Fruit fly (Drosophila melanogaster) whole organism, prepupa: Measurements from ENCODE around the gene CG13390.

ENCODE experiments used
- Blimp-1 ChIP-seq: fragments of 200-800 bp; sonication (Bioruptor generic); optimal IDR thresholded peaks from 3 replicates; lab custom pipeline; 2017; ENCODE audit warnings: missing biosample characterization, missing genetic modification characterization, mild to moderate bottlenecking, moderate library complexity, missing genetic modification reagents
- CG10631 ChIP-seq: fragments of 200-800 bp; sonication (Bioruptor generic); optimal IDR thresholded peaks from 2 replicates; lab custom pipeline; 2016; ENCODE audit warnings: missing biosample characterization, missing genetic modification characterization
- CG10669 ChIP-seq: fragments of 200-800 bp; sonication (Bioruptor generic); optimal IDR thresholded peaks from 3 replicates; lab custom pipeline; 2018; ENCODE audit warnings: missing biosample characterization, mild to moderate bottlenecking, missing genetic modification characterization, moderate library complexity
- CG11762 ChIP-seq: fragments of 200-800 bp; sonication (Bioruptor generic); optimal IDR thresholded peaks from 3 replicates; lab custom pipeline; 2016; ENCODE audit warnings: missing biosample characterization, missing genetic modification characterization; ENCODE audit not compliant: insufficient read depth
- CG11902 ChIP-seq: fragments of 200-800 bp; sonication (Bioruptor generic); optimal IDR thresholded peaks from 3 replicates; lab custom pipeline; 2016; ENCODE audit warnings: missing biosample characterization, missing genetic modification characterization
- CG15336 ChIP-seq: fragments of 200-800 bp; sonication (Bioruptor generic); IDR thresholded peaks from 2 replicates; pipeline ENCODE4 v1.3.6; 2022; ENCODE audit warnings: missing biosample characterization, missing genetic modification characterization
- CG1621 ChIP-seq: fragments of 200-800 bp; sonication (Bioruptor generic); optimal IDR thresholded peaks from 3 replicates; lab custom pipeline; 2018; ENCODE audit warnings: missing biosample characterization, mild to moderate bottlenecking, missing genetic modification characterization
- CG16779 ChIP-seq: fragments of 200-800 bp; sonication (Bioruptor generic); optimal IDR thresholded peaks from 3 replicates; lab custom pipeline; 2017; ENCODE audit warnings: missing biosample characterization, mild to moderate bottlenecking, missing genetic modification characterization
- CG3032 ChIP-seq: fragments of 200-800 bp; optimal IDR thresholded peaks from 2 replicates; lab custom pipeline; 2019; ENCODE audit warnings: missing biosample characterization, mild to moderate bottlenecking, missing genetic modification characterization, moderate library complexity
- CG31627 ChIP-seq: fragments of 200-800 bp; sonication (Bioruptor generic); optimal IDR thresholded peaks from 3 replicates; lab custom pipeline; 2016; ENCODE audit warnings: missing biosample characterization, missing genetic modification characterization
- CG32006 ChIP-seq: fragments of 200-800 bp; sonication (Bioruptor generic); optimal IDR thresholded peaks from 3 replicates; lab custom pipeline; 2017; ENCODE audit warnings: missing biosample characterization, mild to moderate bottlenecking, missing genetic modification characterization
- CG34406 ChIP-seq: fragments of 200-800 bp; sonication (Bioruptor generic); optimal IDR thresholded peaks from 3 replicates; lab custom pipeline; 2016; ENCODE audit warnings: missing biosample characterization, missing genetic modification characterization
- CG3919 ChIP-seq: fragments of 200-800 bp; sonication (Bioruptor generic); optimal IDR thresholded peaks from 3 replicates; lab custom pipeline; 2016; ENCODE audit warnings: missing biosample characterization, missing genetic modification characterization
- CG4318 ChIP-seq: fragments of 200-800 bp; sonication (Bioruptor generic); optimal IDR thresholded peaks from 3 replicates; lab custom pipeline; 2017; ENCODE audit warnings: missing biosample characterization, mild to moderate bottlenecking, missing genetic modification characterization
- CG6163 ChIP-seq: fragments of 200-800 bp; sonication (Bioruptor generic); IDR thresholded peaks from 3 replicates; pipeline ENCODE4 v1.3.6; 2022; ENCODE audit warnings: missing biosample characterization, missing genetic modification characterization
- CG6276 ChIP-seq: fragments of 200-800 bp; sonication (Bioruptor generic); optimal IDR thresholded peaks from 2 replicates; lab custom pipeline; 2017; ENCODE audit warnings: missing biosample characterization, mild to moderate bottlenecking, missing genetic modification characterization
- CG6792 ChIP-seq: fragments of 200-800 bp; sonication (Bioruptor generic); optimal IDR thresholded peaks from 3 replicates; lab custom pipeline; 2016; ENCODE audit warnings: missing biosample characterization, missing genetic modification characterization
- CG6808 ChIP-seq: fragments of 200-800 bp; sonication (Bioruptor generic); optimal IDR thresholded peaks from 3 replicates; lab custom pipeline; 2017; ENCODE audit warnings: missing biosample characterization, missing genetic modification characterization, mild to moderate bottlenecking, moderate library complexity, missing genetic modification reagents
- CG6854 ChIP-seq: fragments of 200-800 bp; sonication (Bioruptor generic); optimal IDR thresholded peaks from 2 replicates; lab custom pipeline; 2017; ENCODE audit warnings: missing biosample characterization, mild to moderate bottlenecking, missing genetic modification characterization
- CG8119 ChIP-seq: fragments of 200-800 bp; sonication (Bioruptor generic); IDR thresholded peaks from 3 replicates; pipeline ENCODE4 v1.3.6; 2022; ENCODE audit warnings: missing biosample characterization, missing genetic modification characterization
- CG8632 ChIP-seq: fragments of 200-800 bp; sonication (Bioruptor generic); optimal IDR thresholded peaks from 3 replicates; lab custom pipeline; 2016; ENCODE audit warnings: missing biosample characterization, missing genetic modification characterization
- CG9139 ChIP-seq: fragments of 200-800 bp; sonication (Bioruptor generic); optimal IDR thresholded peaks from 3 replicates; lab custom pipeline; 2017; ENCODE audit warnings: missing biosample characterization, mild to moderate bottlenecking, missing genetic modification characterization
- Eip75B ChIP-seq: fragments of 200-800 bp; sonication (Bioruptor generic); optimal IDR thresholded peaks from 3 replicates; lab custom pipeline; 2016; ENCODE audit warnings: missing biosample characterization, missing genetic modification characterization
- Eip78C ChIP-seq: fragments of 200-800 bp; sonication (Bioruptor generic); peaks from one replicate; lab custom pipeline; 2016; ENCODE audit warnings: missing biosample characterization, missing genetic modification characterization
- Eip93F ChIP-seq: fragments of 200-800 bp; sonication (Bioruptor generic); optimal IDR thresholded peaks from 2 replicates; lab custom pipeline; 2016; ENCODE audit warnings: missing biosample characterization, mild to moderate bottlenecking, missing genetic modification characterization
- Ets21C ChIP-seq: fragments of 200-800 bp; sonication (Bioruptor generic); optimal IDR thresholded peaks from 3 replicates; lab custom pipeline; 2016; ENCODE audit warnings: missing biosample characterization, missing genetic modification characterization
- Gug ChIP-seq: fragments of 200-800 bp; sonication (Bioruptor generic); IDR thresholded peaks from 2 replicates; pipeline ENCODE4 v1.3.6; 2022; ENCODE audit warnings: missing biosample characterization, missing genetic modification characterization
- Hr38 ChIP-seq: sonication (Bioruptor generic); optimal IDR thresholded peaks from 2 replicates; lab custom pipeline; 2016; ENCODE audit warnings: missing biosample characterization, missing genetic modification characterization
- Hr39 ChIP-seq: fragments of 200-800 bp; sonication (Bioruptor generic); optimal IDR thresholded peaks from 2 replicates; lab custom pipeline; 2016; ENCODE audit warnings: missing biosample characterization, missing genetic modification characterization
- Hr4 ChIP-seq: fragments of 200-800 bp; sonication (Bioruptor generic); optimal IDR thresholded peaks from 3 replicates; lab custom pipeline; 2016; ENCODE audit warnings: missing biosample characterization, missing genetic modification characterization
- Lpt ChIP-seq: fragments of 200-800 bp; sonication (Bioruptor generic); optimal IDR thresholded peaks from 3 replicates; lab custom pipeline; 2016; ENCODE audit warnings: missing biosample characterization, missing genetic modification characterization
- Met ChIP-seq: fragments of 200-800 bp; sonication (Bioruptor generic); optimal IDR thresholded peaks from 3 replicates; lab custom pipeline; 2016; ENCODE audit warnings: missing biosample characterization, missing genetic modification characterization
- OdsH ChIP-seq: fragments of 200-800 bp; sonication (Bioruptor generic); optimal IDR thresholded peaks from 3 replicates; lab custom pipeline; 2016; ENCODE audit warnings: missing biosample characterization, missing genetic modification characterization
- Smox ChIP-seq: fragments of 200-800 bp; sonication (Bioruptor generic); optimal IDR thresholded peaks from 3 replicates; lab custom pipeline; 2016; ENCODE audit warnings: missing biosample characterization, missing genetic modification characterization
- Sox102F ChIP-seq: fragments of 200-800 bp; sonication (Bioruptor generic); optimal IDR thresholded peaks from 2 replicates; lab custom pipeline; 2016; ENCODE audit warnings: missing biosample characterization, mild to moderate bottlenecking, missing genetic modification characterization
- Sox14 ChIP-seq: fragments of 200-800 bp; sonication (Bioruptor generic); optimal IDR thresholded peaks from 3 replicates; lab custom pipeline; 2016; ENCODE audit warnings: missing biosample characterization, missing genetic modification characterization
- Sox15 ChIP-seq: fragments of 200-800 bp; sonication (Bioruptor generic); optimal IDR thresholded peaks from 3 replicates; lab custom pipeline; 2016; ENCODE audit warnings: missing biosample characterization, missing genetic modification characterization
- achi ChIP-seq: fragments of 200-800 bp; sonication (Bioruptor generic); optimal IDR thresholded peaks from 3 replicates; lab custom pipeline; 2016; ENCODE audit warnings: missing biosample characterization, missing genetic modification characterization
- cyc ChIP-seq: fragments of 200-800 bp; sonication (Bioruptor generic); optimal IDR thresholded peaks from 3 replicates; lab custom pipeline; 2016; ENCODE audit warnings: missing biosample characterization, missing genetic modification characterization
- eg ChIP-seq: fragments of 200-800 bp; sonication (Bioruptor generic); IDR thresholded peaks from 3 replicates; pipeline ENCODE4 v1.3.6; 2022; ENCODE audit warnings: missing biosample characterization, missing genetic modification characterization
- esn ChIP-seq: fragments of 200-800 bp; sonication (Bioruptor generic); optimal IDR thresholded peaks from 2 replicates; lab custom pipeline; 2016; ENCODE audit warnings: missing biosample characterization, mild to moderate bottlenecking, missing genetic modification characterization, moderate library complexity
- fd59A ChIP-seq: fragments of 200-800 bp; sonication (Bioruptor generic); optimal IDR thresholded peaks from 2 replicates; lab custom pipeline; 2017; ENCODE audit warnings: missing biosample characterization, mild to moderate bottlenecking, missing genetic modification characterization, missing genetic modification reagents
- fkh ChIP-seq: fragments of 200-800 bp; sonication (Bioruptor generic); optimal IDR thresholded peaks from 3 replicates; lab custom pipeline; 2017; ENCODE audit warnings: missing biosample characterization, mild to moderate bottlenecking, missing genetic modification characterization, moderate library complexity
- lz ChIP-seq: fragments of 200-800 bp; sonication (Bioruptor generic); optimal IDR thresholded peaks from 3 replicates; lab custom pipeline; 2016; ENCODE audit warnings: missing biosample characterization, missing genetic modification characterization
- net ChIP-seq: fragments of 200-800 bp; sonication (Bioruptor generic); optimal IDR thresholded peaks from 3 replicates; lab custom pipeline; 2016; ENCODE audit warnings: missing biosample characterization, missing genetic modification characterization
- salr ChIP-seq, 2 experiments: fragments of 200-800 bp; sonication (Bioruptor generic); optimal IDR thresholded peaks; 3 replicates each; lab custom pipeline; 2016 to 2018; ENCODE audit warnings: missing biosample characterization in 2 of 2, missing genetic modification characterization in 2 of 2, mild to moderate bottlenecking in 1 of 2
- ss ChIP-seq, 2 experiments: fragments of 200-800 bp; sonication (Bioruptor generic); optimal IDR thresholded peaks; 2 replicates in 1 of 2; 3 replicates in 1 of 2; lab custom pipeline; 2017 to 2018; ENCODE audit warnings: mild to moderate bottlenecking in 2 of 2, missing biosample characterization in 2 of 2, missing genetic modification characterization in 2 of 2, moderate library complexity in 1 of 2
- svp ChIP-seq: fragments of 200-800 bp; sonication (Bioruptor generic); peaks from one replicate; lab custom pipeline; 2016; ENCODE audit warnings: missing biosample characterization, missing genetic modification characterization
- topi ChIP-seq: fragments of 200-800 bp; sonication (Bioruptor generic); optimal IDR thresholded peaks from 3 replicates; lab custom pipeline; 2016; ENCODE audit warnings: missing biosample characterization, missing genetic modification characterization
- vri ChIP-seq: fragments of 200-800 bp; sonication (Bioruptor generic); optimal IDR thresholded peaks from 3 replicates; lab custom pipeline; 2016; ENCODE audit warnings: missing biosample characterization, mild to moderate bottlenecking, missing genetic modification characterization

Gene CG13390

dm6 chr2L:8384108-8384601 lies 7.6 kb upstream of the CG13390 start, which contains the start of the genes Dad1 and CG13384 (continued):
- peak; percentile 78 for TF ChIP-seq CG6854 (GFP tag; lab: Kevin White, UChicago)
- peak; percentile 98 for TF ChIP-seq Eip78C (GFP tag; lab: Kevin White, UChicago)
- TF ChIP-seq CG15336 (GFP tag; lab: Robert Waterston, UW), result peak; percentile 90
- TF ChIP-seq CG6792, result peak; percentile 88
- peak; percentile 89 for TF ChIP-seq Sox15 (GFP tag; lab: Kevin White, UChicago)
- peak; percentile 89 for TF ChIP-seq Eip75B (GFP tag; lab: Kevin White, UChicago)
- TF ChIP-seq CG6808 (GFP tag; lab: Kevin White, UChicago), result peak; percentile 88
- peak; percentile 95 for TF ChIP-seq OdsH
- peak; percentile 86 for TF ChIP-seq CG31627

- TF ChIP-seq Lpt (GFP tag; lab: Kevin White, UChicago) (peak; percentile 3), CG10669 (GFP tag; lab: Kevin White, UChicago) (peak; percentile 35), esn (GFP tag; lab: Kevin White, UChicago) (peak; percentile 77), CG6276 (GFP tag; lab: Kevin White, UChicago) (no peak), cyc (GFP tag; lab: Kevin White, UChicago) (peak; percentile 77), Smox (GFP tag; lab: Kevin White, UChicago) (peak; percentile 49), topi (GFP tag; lab: Kevin White, UChicago) (peak; percentile 76), fd59A (GFP tag; lab: Kevin White, UChicago) (no peak), CG11902 (peak; percentile 39), Met (GFP tag; lab: Kevin White, UChicago) (peak; percentile 57), CG8119 (GFP tag; lab: Robert Waterston, UW) (no peak), CG9139 (no peak), ss (GFP tag; optimal IDR thresholded peaks at IDR 0.05; lab: Kevin White, UChicago) (peak in 1 of 2 experiments; percentile 26), salr (GFP tag; optimal IDR thresholded peaks at IDR 0.05; lab: Kevin White, UChicago) (peak; percentile 15 to 36), Hr4 (GFP tag; lab: Kevin White, UChicago) (peak; percentile 35), vri (peak; percentile 92), eg (GFP tag; lab: Robert Waterston, UW) (peak; percentile 64), CG10631 (GFP tag; lab: Kevin White, UChicago) (peak; percentile 62), CG15336 (GFP tag; lab: Robert Waterston, UW) (no peak), CG3919 (GFP tag; lab: Kevin White, UChicago) (peak; percentile 79), CG31627 (peak; percentile 80), Gug (GFP tag; lab: Robert Waterston, UW) (no peak), Sox14 (GFP tag; lab: Kevin White, UChicago) (peak; percentile 62), Hr39 (peak; percentile 66), CG34406 (GFP tag; lab: Kevin White, UChicago) (peak; percentile 14), lz (GFP tag; lab: Kevin White, UChicago) (peak; percentile 75), CG8632 (GFP tag; lab: Kevin White, UChicago) (peak; percentile 26), CG11762 (peak; percentile 21), CG6163 (peak; percentile 69; the same call in 2 of the 3 replicates), Sox15 (GFP tag; lab: Kevin White, UChicago) (no peak), net (GFP tag; lab: Kevin White, UChicago) (peak; percentile 52), Ets21C (GFP tag; lab: Kevin White, UChicago) (peak; percentile 42), achi (GFP tag; lab: Kevin White, UChicago) (peak; percentile 80), Eip93F (no peak), CG32006 (GFP tag; lab: Kevin White, UChicago) (peak; percentile 41), fkh (no peak), Sox102F (GFP tag; lab: Kevin White, UChicago) (peak; percentile 65), CG3032 (tag; lab: Kevin White, UChicago) (peak; percentile 47), Eip78C (GFP tag; lab: Kevin White, UChicago) (peak; percentile 78), Hr38 (no peak), Blimp-1 (GFP tag; lab: Kevin White, UChicago) (no peak), CG1621 (tag; lab: Kevin White, UChicago) (peak; percentile 70), CG4318 (GFP tag; lab: Kevin White, UChicago) (no peak), CG16779 (tag; lab: Kevin White, UChicago) (no peak), svp (GFP tag; lab: Kevin White, UChicago) (peak; percentile 47)
These were observed 6.0 kb upstream of the CG13390 start, which contains the start of the genes CG13392 and Rcd4 for dm6 chr2L:8382646-8383045. CG13392 (minus strand) TSS chr2L:8382807. Rcd4 (plus strand) TSS chr2L:8382861.
